Fruit fly (Drosophila melanogaster) whole organism, embryonic: Measurements from ENCODE around the gene CG32023.
A peak's percentile ranks its signal among the peaks of the same experiment; 100 is the strongest.

Experiments used
- Bdp1 ChIP-seq: fragments of 200-800 bp; sonication (Bioruptor generic); optimal IDR thresholded peaks from 3 replicates; lab custom pipeline; 2016; ENCODE audit warnings: missing biosample characterization, missing genetic modification characterization
- Blimp-1 ChIP-seq: fragments of 200-800 bp; sonication (Bioruptor generic); optimal IDR thresholded peaks from 3 replicates; lab custom pipeline; 2018; ENCODE audit warnings: missing biosample characterization, missing genetic modification characterization, mild to moderate bottlenecking, moderate library complexity, missing genetic modification reagents
- CG10209 ChIP-seq: fragments of 200-800 bp; sonication (Bioruptor generic); optimal IDR thresholded peaks from 3 replicates; lab custom pipeline; 2017; ENCODE audit warnings: missing biosample characterization, mild to moderate bottlenecking, missing genetic modification characterization, missing genetic modification reagents
- CG10979 ChIP-seq: fragments of 200-800 bp; sonication (Bioruptor generic); optimal IDR thresholded peaks from 2 replicates; lab custom pipeline; 2018; ENCODE audit warnings: missing biosample characterization, mild to moderate bottlenecking, missing genetic modification characterization, moderate library complexity
- CG12236 ChIP-seq: fragments of 200-800 bp; sonication (Bioruptor generic); optimal IDR thresholded peaks from 2 replicates; lab custom pipeline; 2016; ENCODE audit warnings: missing biosample characterization, missing genetic modification characterization
- CG12299 ChIP-seq: fragments of 200-800 bp; sonication (Bioruptor generic); optimal IDR thresholded peaks from 2 replicates; lab custom pipeline; 2018; ENCODE audit warnings: missing biosample characterization, mild to moderate bottlenecking, missing genetic modification characterization
- CG1233 ChIP-seq: fragments of 200-800 bp; sonication (Bioruptor generic); optimal IDR thresholded peaks from 4 replicates; lab custom pipeline; 2018; ENCODE audit warnings: missing biosample characterization, mild to moderate bottlenecking, missing genetic modification characterization
- CG14050 ChIP-seq: fragments of 200-800 bp; sonication (Bioruptor generic); IDR thresholded peaks from 3 replicates; pipeline ENCODE4 v1.3.6; 2022; ENCODE audit warnings: missing biosample characterization, missing genetic modification characterization
- CG15601 ChIP-seq: fragments of 200-800 bp; sonication (Bioruptor generic); optimal IDR thresholded peaks from 3 replicates; lab custom pipeline; 2019; ENCODE audit warnings: missing biosample characterization, mild to moderate bottlenecking, missing genetic modification characterization, moderate library complexity
- CG1603 ChIP-seq: fragments of 200-800 bp; sonication (Bioruptor generic); optimal IDR thresholded peaks from 2 replicates; lab custom pipeline; 2019; ENCODE audit warnings: missing biosample characterization, mild to moderate bottlenecking, missing genetic modification characterization, moderate library complexity
- CG17912 ChIP-seq: fragments of 200-800 bp; sonication (Bioruptor generic); optimal IDR thresholded peaks from 2 replicates; lab custom pipeline; 2018; ENCODE audit warnings: missing biosample characterization, mild to moderate bottlenecking, missing genetic modification characterization
- CG2116 ChIP-seq: fragments of 200-800 bp; sonication (Bioruptor generic); optimal IDR thresholded peaks from 3 replicates; lab custom pipeline; 2018; ENCODE audit warnings: missing biosample characterization, mild to moderate bottlenecking, missing genetic modification characterization
- CG32772 ChIP-seq: fragments of 200-800 bp; sonication (Bioruptor generic); IDR thresholded peaks from 2 replicates; pipeline ENCODE4 v1.3.6; 2022; ENCODE audit warnings: missing biosample characterization, missing genetic modification characterization
- CG4730 ChIP-seq: fragments of 200-800 bp; sonication (Bioruptor generic); IDR thresholded peaks from 2 replicates; pipeline ENCODE4 v1.3.6; 2022; ENCODE audit warnings: missing biosample characterization, missing genetic modification characterization
- CG5245 ChIP-seq: fragments of 200-800 bp; sonication (Bioruptor generic); optimal IDR thresholded peaks from 3 replicates; lab custom pipeline; 2016; ENCODE audit warnings: missing biosample characterization, missing genetic modification characterization
- CG6272 ChIP-seq: fragments of 200-800 bp; sonication (Bioruptor generic); IDR thresholded peaks from 2 replicates; pipeline ENCODE4 v1.3.6; 2022; ENCODE audit warnings: missing biosample characterization, missing genetic modification characterization
- CG6765 ChIP-seq: fragments of 200-800 bp; sonication (Bioruptor generic); optimal IDR thresholded peaks from 3 replicates; lab custom pipeline; 2017; ENCODE audit warnings: missing biosample characterization, mild to moderate bottlenecking, missing genetic modification characterization
- CG7987 ChIP-seq: fragments of 200-800 bp; sonication (Bioruptor generic); optimal IDR thresholded peaks from 2 replicates; lab custom pipeline; 2018; ENCODE audit warnings: missing biosample characterization, mild to moderate bottlenecking, missing genetic modification characterization, moderate library complexity
- CG8359 ChIP-seq: fragments of 200-800 bp; sonication (Bioruptor generic); optimal IDR thresholded peaks from 2 replicates; lab custom pipeline; 2017; ENCODE audit warnings: missing biosample characterization, mild to moderate bottlenecking, missing genetic modification characterization, borderline replicate concordance
- CG8388 ChIP-seq: fragments of 200-800 bp; sonication (Bioruptor generic); optimal IDR thresholded peaks from 2 replicates; lab custom pipeline; 2019; ENCODE audit warnings: missing biosample characterization, mild to moderate bottlenecking, missing genetic modification characterization, moderate library complexity
- CG9727 ChIP-seq: fragments of 200-800 bp; sonication (Bioruptor generic); optimal IDR thresholded peaks from 3 replicates; lab custom pipeline; 2017; ENCODE audit warnings: missing biosample characterization, mild to moderate bottlenecking, missing genetic modification characterization
- Dbx ChIP-seq: fragments of 200-800 bp; sonication (Bioruptor generic); IDR thresholded peaks from 3 replicates; pipeline ENCODE4 v1.3.6; 2022; ENCODE audit warnings: missing biosample characterization, missing genetic modification characterization
- Dek ChIP-seq: fragments of 200-800 bp; sonication (Bioruptor generic); optimal IDR thresholded peaks from 3 replicates; lab custom pipeline; 2019; ENCODE audit warnings: missing biosample characterization, mild to moderate bottlenecking, missing genetic modification characterization, moderate library complexity
- Eip74EF ChIP-seq, 2 experiments: fragments of 200-800 bp in 1 of 2; fragments of >200 bp in 1 of 2; sonication (Bioruptor generic) in 1 of 2; optimal IDR thresholded peaks; 2 replicates each; lab custom pipeline; 2017 to 2019; ENCODE audit warnings: missing biosample characterization in 2 of 2, missing genetic modification characterization in 2 of 2, mild to moderate bottlenecking in 1 of 2, moderate library complexity in 1 of 2
- Elba2 ChIP-seq: fragments of 200-800 bp; sonication (Bioruptor generic); optimal IDR thresholded peaks from 3 replicates; lab custom pipeline; 2016; ENCODE audit warnings: missing biosample characterization, missing genetic modification characterization
- Gug ChIP-seq: fragments of 200-800 bp; sonication (Bioruptor generic); IDR thresholded peaks from 4 replicates; pipeline ENCODE4 v1.3.6; 2022; ENCODE audit warnings: missing biosample characterization, missing genetic modification characterization
- Lhr ChIP-seq: fragments of 200-800 bp; sonication (Bioruptor generic); optimal IDR thresholded peaks from 3 replicates; lab custom pipeline; 2017; ENCODE audit warnings: mild to moderate bottlenecking, missing biosample characterization, missing genetic modification reagents, missing genetic modification characterization
- NFAT ChIP-seq: fragments of 200-800 bp; sonication (Bioruptor generic); IDR thresholded peaks from 2 replicates; pipeline ENCODE4 v1.3.6; 2022; ENCODE audit warnings: missing biosample characterization, missing genetic modification characterization
- Optix ChIP-seq: fragments of 200-800 bp; sonication (Bioruptor generic); IDR thresholded peaks from 3 replicates; pipeline ENCODE4 v1.3.6; 2022; ENCODE audit warnings: missing biosample characterization, missing genetic modification characterization
- Poxn ChIP-seq: fragments of 200-800 bp; sonication (Bioruptor generic); IDR thresholded peaks from 2 replicates; pipeline ENCODE4 v1.3.6; 2022; ENCODE audit warnings: missing biosample characterization, missing genetic modification characterization
- Six4 ChIP-seq: fragments of 200-800 bp; sonication (Bioruptor generic); optimal IDR thresholded peaks from 2 replicates; lab custom pipeline; 2016; ENCODE audit warnings: missing biosample characterization, missing genetic modification characterization
- Tbp ChIP-seq: fragments of >200 bp; optimal IDR thresholded peaks from 2 replicates; lab custom pipeline; 2018; ENCODE audit warnings: missing biosample characterization, missing genetic modification characterization
- Xrp1 ChIP-seq: fragments of 200-800 bp; sonication (Bioruptor generic); IDR thresholded peaks from 2 replicates; pipeline ENCODE4 v1.3.6; 2022; ENCODE audit warnings: missing biosample characterization, missing genetic modification characterization
- YL-1 ChIP-seq: fragments of 200-800 bp; sonication (Bioruptor generic); optimal IDR thresholded peaks from 3 replicates; lab custom pipeline; 2017; ENCODE audit warnings: missing biosample characterization, mild to moderate bottlenecking, missing genetic modification characterization
- disco-r ChIP-seq: fragments of 200-800 bp; sonication (Bioruptor generic); optimal IDR thresholded peaks from 2 replicates; lab custom pipeline; 2016; ENCODE audit warnings: missing biosample characterization, missing genetic modification characterization
- en ChIP-seq: fragments of 200-800 bp; sonication (Bioruptor generic); optimal IDR thresholded peaks from 2 replicates; lab custom pipeline; 2016; ENCODE audit warnings: missing biosample characterization, missing genetic modification characterization
- exex ChIP-seq: fragments of 200-800 bp; sonication (Bioruptor generic); optimal IDR thresholded peaks from 4 replicates; lab custom pipeline; 2018; ENCODE audit warnings: missing biosample characterization, mild to moderate bottlenecking, missing genetic modification characterization, moderate library complexity
- fd102C ChIP-seq: fragments of 200-800 bp; sonication (Bioruptor generic); optimal IDR thresholded peaks from 2 replicates; lab custom pipeline; 2018; ENCODE audit warnings: missing biosample characterization, mild to moderate bottlenecking, missing genetic modification characterization, moderate library complexity
- ftz-f1 ChIP-seq: fragments of 200-800 bp; sonication (Bioruptor generic); optimal IDR thresholded peaks from 2 replicates; lab custom pipeline; 2016; ENCODE audit warnings: missing biosample characterization, missing genetic modification characterization
- fu2 ChIP-seq: fragments of 200-800 bp; sonication (Bioruptor generic); optimal IDR thresholded peaks from 2 replicates; lab custom pipeline; 2016; ENCODE audit warnings: missing biosample characterization, missing genetic modification characterization
- gcm ChIP-seq: fragments of 200-800 bp; sonication (Bioruptor generic); optimal IDR thresholded peaks from 2 replicates; lab custom pipeline; 2019; ENCODE audit warnings: missing biosample characterization, mild to moderate bottlenecking, missing genetic modification characterization, moderate library complexity
- hb ChIP-seq: fragments of 200-800 bp; sonication (Bioruptor generic); IDR thresholded peaks from 3 replicates; pipeline ENCODE4 v1.3.6; 2022; ENCODE audit warnings: missing biosample characterization, missing genetic modification characterization; ENCODE audit not compliant: partially characterized antibody
- hth ChIP-seq: fragments of >200 bp; optimal IDR thresholded peaks from 2 replicates; lab custom pipeline; 2017; ENCODE audit warnings: inconsistent platforms
- lab ChIP-seq: fragments of 200-800 bp; sonication (Bioruptor generic); optimal IDR thresholded peaks from 3 replicates; lab custom pipeline; 2017; ENCODE audit warnings: missing biosample characterization, missing genetic modification characterization, mild to moderate bottlenecking, moderate library complexity, missing genetic modification reagents
- nmo ChIP-seq: fragments of 200-800 bp; sonication (Bioruptor generic); optimal IDR thresholded peaks from 2 replicates; lab custom pipeline; 2018; ENCODE audit warnings: missing biosample characterization, mild to moderate bottlenecking, missing genetic modification characterization, moderate library complexity
- pros ChIP-seq: fragments of 200-800 bp; sonication (Bioruptor generic); optimal IDR thresholded peaks from 3 replicates; lab custom pipeline; 2019; ENCODE audit warnings: missing biosample characterization, mild to moderate bottlenecking, missing genetic modification characterization, moderate library complexity
- psq ChIP-seq: fragments of 200-800 bp; sonication (Bioruptor generic); optimal IDR thresholded peaks from 2 replicates; lab custom pipeline; 2017; ENCODE audit warnings: missing biosample characterization, missing genetic modification characterization
- repo ChIP-seq: fragments of 200-800 bp; sonication (Bioruptor generic); optimal IDR thresholded peaks from 2 replicates; lab custom pipeline; 2016; ENCODE audit warnings: missing biosample characterization, missing genetic modification characterization
- run ChIP-seq: fragments of 200-800 bp; sonication (Bioruptor generic); optimal IDR thresholded peaks from 3 replicates; lab custom pipeline; 2018; ENCODE audit warnings: missing biosample characterization, mild to moderate bottlenecking, missing genetic modification characterization
- wor ChIP-seq: fragments of 200-800 bp; sonication (Bioruptor generic); IDR thresholded peaks from 2 replicates; pipeline ENCODE4 v1.3.6; 2022; ENCODE audit warnings: missing biosample characterization, missing genetic modification characterization

The CG32023 gene

dm6 chr3L:8765969-8766538 is 37.9 kb downstream of the CG32023 start (continued):
- TF ChIP-seq CG7987 (GFP tag; lab: Kevin White, UChicago), result peak; percentile 87
- no peak for TF ChIP-seq hth (lab: Kevin White, UChicago)
- TF ChIP-seq CG2116 (GFP tag; lab: Kevin White, UChicago), result peak; percentile 82
- TF ChIP-seq NFAT (GFP tag; lab: Robert Waterston, UW), result peak; percentile 94
- TF ChIP-seq CG17912 (GFP tag; lab: Kevin White, UChicago), result peak; percentile 92
- peak; percentile 98 for TF ChIP-seq Xrp1 (GFP tag; lab: Robert Waterston, UW)
- TF ChIP-seq hb (GFP tag; lab: Robert Waterston, UW), result peak; percentile 59; the same call in 1 of the 3 replicates
- TF ChIP-seq psq (GFP tag; lab: Kevin White, UChicago), result peak; percentile 83
- peak; percentile 93 for TF ChIP-seq pros (GFP tag; lab: Kevin White, UChicago)
- peak; percentile 98 for TF ChIP-seq lab (GFP tag; lab: Kevin White, UChicago)
- TF ChIP-seq Six4 (GFP tag; lab: Kevin White, UChicago), result peak; percentile 97
- peak; percentile 86 for TF ChIP-seq fd102C (GFP tag; lab: Kevin White, UChicago)
- peak; percentile 97 for TF ChIP-seq Dbx (GFP tag; lab: Robert Waterston, UW)
- peak; percentile 96 for TF ChIP-seq Lhr (GFP tag; lab: Kevin White, UChicago)
- peak; percentile 97 for TF ChIP-seq disco-r
- peak; percentile 74 for TF ChIP-seq Elba2 (GFP tag; lab: Kevin White, UChicago)
- TF ChIP-seq CG1603, result peak; percentile 95
- peak; percentile 95 for TF ChIP-seq repo (GFP tag; lab: Kevin White, UChicago)
- peak; percentile 72 for TF ChIP-seq CG1233 (GFP tag; lab: Kevin White, UChicago)
- peak; percentile 95 for TF ChIP-seq Blimp-1
- TF ChIP-seq CG8388 (GFP tag; lab: Kevin White, UChicago), result peak; percentile 97
- peak; percentile 91 for TF ChIP-seq Bdp1 (GFP tag; lab: Kevin White, UChicago)
- TF ChIP-seq CG6272, result peak; percentile 96
- TF ChIP-seq wor, result peak; percentile 99
- TF ChIP-seq Dek (tag; lab: Kevin White, UChicago), result peak; percentile 96
- peak; percentile 97 for TF ChIP-seq gcm (GFP tag; lab: Kevin White, UChicago)
- peak; percentile 92 for TF ChIP-seq YL-1
- TF ChIP-seq ftz-f1 (GFP tag; lab: Kevin White, UChicago), result peak; percentile 45
- peak; percentile 91 for TF ChIP-seq CG9727 (GFP tag; lab: Kevin White, UChicago)
- TF ChIP-seq Gug (GFP tag; lab: Robert Waterston, UW), result peak; percentile 98
- peak; percentile 99 for TF ChIP-seq CG10209 (GFP tag; lab: Kevin White, UChicago)
- peak; percentile 97 for TF ChIP-seq CG4730 (GFP tag; lab: Robert Waterston, UW)
- TF ChIP-seq CG8359, result peak; percentile 87
- TF ChIP-seq Eip74EF (GFP tag; optimal IDR thresholded peaks at IDR 0.05; lab: Kevin White, UChicago), result peak in 1 of 2 experiments; percentile 93
- TF ChIP-seq nmo (GFP tag; lab: Kevin White, UChicago), result peak; percentile 100
- no peak for TF ChIP-seq Tbp (GFP tag; lab: Kevin White, UChicago)
- peak; percentile 96 for TF ChIP-seq run
- TF ChIP-seq CG6765 (GFP tag; lab: Kevin White, UChicago), result peak; percentile 88
- TF ChIP-seq exex (tag; lab: Kevin White, UChicago), result peak; percentile 60
- peak; percentile 97 for TF ChIP-seq fu2 (GFP tag; lab: Kevin White, UChicago)
- peak; percentile 95 for TF ChIP-seq CG12236 (GFP tag; lab: Kevin White, UChicago)
- peak; percentile 83 for TF ChIP-seq Poxn (GFP tag; lab: Robert Waterston, UW)
- TF ChIP-seq CG12299 (tag; lab: Kevin White, UChicago), result peak; percentile 97
- peak; percentile 97 for TF ChIP-seq Optix (GFP tag; lab: Robert Waterston, UW)
- peak; percentile 94 for TF ChIP-seq CG14050
- peak; percentile 97 for TF ChIP-seq CG15601 (tag; lab: Kevin White, UChicago)
- peak; percentile 96 for TF ChIP-seq en (GFP tag; lab: Kevin White, UChicago)
- peak; percentile 98 for TF ChIP-seq CG10979 (tag; lab: Kevin White, UChicago)
- peak; percentile 97 for TF ChIP-seq CG32772 (GFP tag; lab: Robert Waterston, UW)
- TF ChIP-seq CG5245 (GFP tag; lab: Kevin White, UChicago), result peak; percentile 95
